Fruit fly (Drosophila melanogaster) whole organism, embryonic: ENCODE measurements around the gene Lcp65Ae.

Experiments
- CG10543 ChIP-seq: fragments of 200-800 bp; sonication (Bioruptor generic); optimal IDR thresholded peaks from 3 replicates; lab custom pipeline; 2017; ENCODE audit warnings: missing biosample characterization, mild to moderate bottlenecking, missing genetic modification characterization, moderate library complexity
- CG11247 ChIP-seq: fragments of 200-800 bp; sonication (Bioruptor generic); IDR thresholded peaks from 2 replicates; pipeline ENCODE4 v1.3.6; 2022; ENCODE audit warnings: missing biosample characterization, missing genetic modification characterization
- CG11398 ChIP-seq: fragments of 200-800 bp; sonication (Bioruptor generic); optimal IDR thresholded peaks from 2 replicates; lab custom pipeline; 2016; ENCODE audit warnings: missing biosample characterization, missing genetic modification characterization
- CG12155 ChIP-seq: fragments of 200-800 bp; sonication (Bioruptor generic); optimal IDR thresholded peaks from 3 replicates; lab custom pipeline; 2016; ENCODE audit warnings: missing biosample characterization, missing genetic modification characterization
- CG12219 ChIP-seq: fragments of 200-800 bp; sonication (Bioruptor generic); optimal IDR thresholded peaks from 3 replicates; lab custom pipeline; 2018; ENCODE audit warnings: missing biosample characterization, mild to moderate bottlenecking, missing genetic modification characterization
- CG13775 ChIP-seq: fragments of 200-800 bp; sonication (Bioruptor generic); optimal IDR thresholded peaks from 3 replicates; lab custom pipeline; 2017; ENCODE audit warnings: missing biosample characterization, mild to moderate bottlenecking, missing genetic modification characterization
- CG15696 ChIP-seq: fragments of 200-800 bp; sonication (Bioruptor generic); optimal IDR thresholded peaks from 2 replicates; lab custom pipeline; 2019; ENCODE audit warnings: missing biosample characterization, mild to moderate bottlenecking, missing genetic modification characterization, moderate library complexity
- CG18262 ChIP-seq: fragments of 200-800 bp; optimal IDR thresholded peaks from 3 replicates; lab custom pipeline; 2019; ENCODE audit warnings: missing biosample characterization, mild to moderate bottlenecking, missing genetic modification characterization, moderate library complexity
- CG2202 ChIP-seq: fragments of 200-800 bp; sonication (Bioruptor generic); optimal IDR thresholded peaks from 2 replicates; lab custom pipeline; 2018; ENCODE audit warnings: missing biosample characterization, mild to moderate bottlenecking, missing genetic modification characterization
- CG31388 ChIP-seq: fragments of 200-800 bp; sonication (Bioruptor generic); optimal IDR thresholded peaks from 2 replicates; lab custom pipeline; 2016; ENCODE audit warnings: missing biosample characterization, missing genetic modification characterization
- CG34376 ChIP-seq: fragments of 200-800 bp; sonication (Bioruptor generic); optimal IDR thresholded peaks from 2 replicates; lab custom pipeline; 2018; ENCODE audit warnings: missing biosample characterization, mild to moderate bottlenecking, missing genetic modification characterization
- CG3726 ChIP-seq: fragments of 200-800 bp; sonication (Bioruptor generic); IDR thresholded peaks from 3 replicates; pipeline ENCODE4, ENCODE4 v1.3.6; 2022; ENCODE audit warnings: missing biosample characterization, missing genetic modification characterization
- CG4328 ChIP-seq: fragments of 200-800 bp; sonication (Bioruptor generic); optimal IDR thresholded peaks from 3 replicates; lab custom pipeline; 2017; ENCODE audit warnings: missing biosample characterization, missing genetic modification reagents, missing genetic modification characterization
- CG9437 ChIP-seq: fragments of 200-800 bp; sonication (Bioruptor generic); optimal IDR thresholded peaks from 2 replicates; lab custom pipeline; 2018; ENCODE audit warnings: missing biosample characterization, mild to moderate bottlenecking, missing genetic modification characterization
- Dbx ChIP-seq: fragments of 200-800 bp; sonication (Bioruptor generic); IDR thresholded peaks from 3 replicates; pipeline ENCODE4 v1.3.6; 2022; ENCODE audit warnings: missing biosample characterization, missing genetic modification characterization
- Fer3 ChIP-seq: fragments of 200-800 bp; sonication (Bioruptor generic); optimal IDR thresholded peaks from 2 replicates; lab custom pipeline; 2018; ENCODE audit warnings: missing biosample characterization, mild to moderate bottlenecking, missing genetic modification characterization, moderate library complexity
- Hand ChIP-seq: fragments of 200-800 bp; sonication (Bioruptor generic); optimal IDR thresholded peaks from 2 replicates; lab custom pipeline; 2017; ENCODE audit warnings: mild to moderate bottlenecking, missing biosample characterization, missing genetic modification reagents, missing genetic modification characterization
- Hmr ChIP-seq: fragments of 200-800 bp; sonication (Bioruptor generic); optimal IDR thresholded peaks from 3 replicates; lab custom pipeline; 2017; ENCODE audit warnings: mild to moderate bottlenecking, missing biosample characterization, missing genetic modification reagents, missing genetic modification characterization
- Hr51 ChIP-seq, 2 experiments: fragments of 200-800 bp; sonication (Bioruptor generic); optimal IDR thresholded peaks; 2 replicates in 1 of 2; 3 replicates in 1 of 2; lab custom pipeline; 2016 to 2018; ENCODE audit warnings: missing biosample characterization in 2 of 2, missing genetic modification characterization in 2 of 2, mild to moderate bottlenecking in 1 of 2, moderate library complexity in 1 of 2
- Jarid2 ChIP-seq: fragments of 200-800 bp; sonication (Bioruptor generic); optimal IDR thresholded peaks from 3 replicates; lab custom pipeline; 2017; ENCODE audit warnings: mild to moderate bottlenecking, missing biosample characterization, missing genetic modification reagents, missing genetic modification characterization
- MESR4 ChIP-seq: fragments of 200-800 bp; sonication (Bioruptor generic); optimal IDR thresholded peaks from 2 replicates; lab custom pipeline; 2018; ENCODE audit warnings: missing biosample characterization, mild to moderate bottlenecking, missing genetic modification characterization, moderate library complexity
- Mad ChIP-seq: fragments of 200-800 bp; sonication (Bioruptor generic); optimal IDR thresholded peaks from 2 replicates; lab custom pipeline; 2016; ENCODE audit warnings: missing biosample characterization, missing genetic modification characterization
- Med ChIP-seq: fragments of 200-800 bp; sonication (Bioruptor generic); peaks from one replicate; lab custom pipeline; 2016; ENCODE audit warnings: missing biosample characterization, missing genetic modification characterization, mild to moderate bottlenecking, inconsistent platforms, moderate library complexity
- Oaz ChIP-seq: fragments of 200-800 bp; sonication (Bioruptor generic); IDR thresholded peaks from 2 replicates; pipeline ENCODE4 v1.3.6; 2022; ENCODE audit warnings: missing biosample characterization, missing genetic modification characterization
- Pdp1 ChIP-seq, 2 experiments: fragments of 200-800 bp; sonication (Bioruptor generic); optimal IDR thresholded peaks; 3 replicates each; lab custom pipeline; 2016; ENCODE audit warnings: missing biosample characterization in 2 of 2, missing genetic modification characterization in 2 of 2, mild to moderate bottlenecking in 1 of 2, moderate library complexity in 1 of 2
- Six4 ChIP-seq: fragments of 200-800 bp; sonication (Bioruptor generic); optimal IDR thresholded peaks from 2 replicates; lab custom pipeline; 2016; ENCODE audit warnings: missing biosample characterization, missing genetic modification characterization
- amos ChIP-seq: fragments of 200-800 bp; sonication (Bioruptor generic); IDR thresholded peaks from 2 replicates; pipeline ENCODE4 v1.3.6; 2022; ENCODE audit warnings: missing biosample characterization, missing genetic modification characterization; ENCODE audit not compliant: partially characterized antibody
- bbx ChIP-seq: fragments of 200-800 bp; sonication (Bioruptor generic); IDR thresholded peaks from 2 replicates; pipeline ENCODE4 v1.3.6; 2022; ENCODE audit warnings: missing biosample characterization, missing genetic modification characterization; ENCODE audit not compliant: partially characterized antibody
- caup ChIP-seq: fragments of 200-800 bp; sonication (Bioruptor generic); optimal IDR thresholded peaks from 3 replicates; lab custom pipeline; 2017; ENCODE audit warnings: missing biosample characterization, mild to moderate bottlenecking, missing genetic modification characterization, moderate library complexity; ENCODE audit not compliant: severe bottlenecking
- cwo ChIP-seq: fragments of 200-800 bp; sonication (Bioruptor generic); optimal IDR thresholded peaks from 3 replicates; lab custom pipeline; 2017; ENCODE audit warnings: missing biosample characterization, missing genetic modification characterization, mild to moderate bottlenecking, moderate library complexity, missing genetic modification reagents
- dan ChIP-seq: fragments of 200-800 bp; sonication (Bioruptor generic); IDR thresholded peaks from 2 replicates; pipeline ENCODE4 v1.3.6; 2022; ENCODE audit warnings: missing biosample characterization, missing genetic modification characterization
- dmrt11E ChIP-seq: fragments of 200-800 bp; sonication (Bioruptor generic); optimal IDR thresholded peaks from 3 replicates; lab custom pipeline; 2018; ENCODE audit warnings: missing biosample characterization, mild to moderate bottlenecking, missing genetic modification characterization, moderate library complexity
- gem ChIP-seq: fragments of 200-800 bp; sonication (Bioruptor generic); optimal IDR thresholded peaks from 2 replicates; lab custom pipeline; 2019; ENCODE audit warnings: missing biosample characterization, mild to moderate bottlenecking, missing genetic modification characterization, moderate library complexity
- gt ChIP-seq: fragments of 200-800 bp; sonication (Bioruptor generic); IDR thresholded peaks from 2 replicates; pipeline ENCODE4 v1.3.6; 2022; ENCODE audit warnings: missing biosample characterization, missing genetic modification characterization
- ham ChIP-seq: fragments of 200-800 bp; sonication (Bioruptor generic); IDR thresholded peaks from 2 replicates; pipeline ENCODE4 v1.3.6; 2022; ENCODE audit warnings: missing biosample characterization, missing genetic modification characterization
- jing ChIP-seq: fragments of 200-800 bp; sonication (Bioruptor generic); optimal IDR thresholded peaks from 2 replicates; lab custom pipeline; 2018; ENCODE audit warnings: missing biosample characterization, mild to moderate bottlenecking, missing genetic modification characterization
- lmd ChIP-seq: fragments of 200-800 bp; sonication (Bioruptor generic); IDR thresholded peaks from 2 replicates; pipeline ENCODE4 v1.3.6; 2022; ENCODE audit warnings: missing biosample characterization, missing genetic modification characterization
- odd ChIP-seq: fragments of 200-800 bp; sonication (Bioruptor generic); optimal IDR thresholded peaks from 2 replicates; lab custom pipeline; 2017; ENCODE audit warnings: missing biosample characterization, mild to moderate bottlenecking, missing genetic modification characterization
- pho ChIP-seq: fragments of 200-800 bp; sonication (Bioruptor generic); optimal IDR thresholded peaks from 2 replicates; lab custom pipeline; 2016; ENCODE audit warnings: missing biosample characterization, missing genetic modification characterization
- phol ChIP-seq: fragments of 200-800 bp; sonication (Bioruptor generic); optimal IDR thresholded peaks from 3 replicates; lab custom pipeline; 2018; ENCODE audit warnings: missing biosample characterization, mild to moderate bottlenecking, missing genetic modification characterization, moderate library complexity
- pnt ChIP-seq: fragments of 200-800 bp; sonication (Bioruptor generic); optimal IDR thresholded peaks from 3 replicates; lab custom pipeline; 2016; ENCODE audit warnings: missing biosample characterization, missing genetic modification characterization
- prd ChIP-seq, 3 experiments: fragments of >200 bp in 2 of 3; fragments of 200-800 bp in 1 of 3; sonication (Bioruptor generic) in 1 of 3; optimal IDR thresholded peaks in 2 of 3; IDR thresholded peaks in 1 of 3; 2 replicates in 2 of 3; 3 replicates in 1 of 3; pipeline versions ENCODE4 v1.3.6 to Lab custom; 2017 to 2022; ENCODE audit warnings: missing biosample characterization in 1 of 3, missing genetic modification characterization in 1 of 3
- repo ChIP-seq: fragments of 200-800 bp; sonication (Bioruptor generic); optimal IDR thresholded peaks from 2 replicates; lab custom pipeline; 2016; ENCODE audit warnings: missing biosample characterization, missing genetic modification characterization
- rib ChIP-seq: fragments of 200-800 bp; sonication (Bioruptor generic); IDR thresholded peaks from 2 replicates; pipeline ENCODE4 v1.3.6; 2022; ENCODE audit warnings: missing biosample characterization, missing genetic modification characterization
- tna ChIP-seq: fragments of 200-800 bp; sonication (Bioruptor generic); IDR thresholded peaks from 2 replicates; pipeline ENCODE4 v1.3.6; 2022; ENCODE audit warnings: missing biosample characterization, missing genetic modification characterization; ENCODE audit not compliant: partially characterized antibody
- toy ChIP-seq: fragments of 200-800 bp; sonication (Bioruptor generic); IDR thresholded peaks from 2 replicates; pipeline ENCODE4 v1.3.6; 2022; ENCODE audit warnings: missing biosample characterization, missing genetic modification characterization
- unpg ChIP-seq: fragments of 200-800 bp; sonication (Bioruptor generic); optimal IDR thresholded peaks from 3 replicates; lab custom pipeline; 2018; ENCODE audit warnings: missing biosample characterization, mild to moderate bottlenecking, missing genetic modification characterization, moderate library complexity
- vnd ChIP-seq: fragments of 200-800 bp; sonication (Bioruptor generic); IDR thresholded peaks from 3 replicates; pipeline ENCODE4 v1.3.6; 2022; ENCODE audit warnings: missing biosample characterization, missing genetic modification characterization; ENCODE audit not compliant: partially characterized antibody

The Lcp65Ae gene

dm6 chr3L:6184884-6185438, 47.0 kb upstream of the Lcp65Ae start, which contains the start of the genes D19B and CG43293 (continued):
- TF ChIP-seq Hr51 (GFP tag; optimal IDR thresholded peaks at IDR 0.05; lab: Kevin White, UChicago) (peak; percentile 85 to 86), ham (GFP tag; lab: Robert Waterston, UW) (peak; percentile 72; the same call in 1 of the 2 replicates), Fer3 (tag; lab: Kevin White, UChicago) (peak; percentile 89), odd (no peak), phol (tag; lab: Kevin White, UChicago) (peak; percentile 81), Pdp1 (GFP tag; optimal IDR thresholded peaks at IDR 0.05; lab: Kevin White, UChicago) (peak; percentile 82 to 87), Hand (GFP tag; lab: Kevin White, UChicago) (peak; percentile 62), jing (GFP tag; lab: Kevin White, UChicago) (no peak), vnd (GFP tag; lab: Robert Waterston, UW) (0 out of 3 replicates have a peak, but pooled peaks have one; percentile 34), unpg (GFP tag; lab: Kevin White, UChicago) (peak; percentile 88), toy (GFP tag; lab: Robert Waterston, UW) (0 out of 2 replicates have a peak, but pooled peaks have one; percentile 54), dan (GFP tag; lab: Robert Waterston, UW) (no peak), dmrt11E (tag; lab: Kevin White, UChicago) (peak; percentile 78), CG4328 (GFP tag; lab: Kevin White, UChicago) (peak; percentile 76), CG31388 (GFP tag; lab: Kevin White, UChicago) (peak; percentile 66), CG10543 (peak; percentile 78), CG15696 (tag; lab: Kevin White, UChicago) (peak; percentile 58), Dbx (GFP tag; lab: Robert Waterston, UW) (peak; percentile 90), CG11247 (GFP tag; lab: Robert Waterston, UW) (peak; percentile 95), MESR4 (GFP tag; lab: Kevin White, UChicago) (peak; percentile 92), tna (GFP tag; lab: Robert Waterston, UW) (peak; percentile 59; the same call in 1 of the 2 replicates), Jarid2 (peak; percentile 70), CG11398 (GFP tag; lab: Kevin White, UChicago) (peak; percentile 64), CG13775 (peak; percentile 89), Hmr (GFP tag; lab: Kevin White, UChicago) (peak; percentile 90), pho (GFP tag; lab: Kevin White, UChicago) (peak; percentile 85), Med (GFP tag; lab: Kevin White, UChicago) (peak; percentile 99), gt (GFP tag; lab: Robert Waterston, UW) (no peak), CG3726 (GFP tag; lab: Robert Waterston, UW) (peak; percentile 87), CG34376 (GFP tag; lab: Kevin White, UChicago) (peak; percentile 69), prd (optimal IDR thresholded peaks at IDR 0.05; lab: Kevin White, UChicago) (no peak), prd (GFP tag; IDR thresholded peaks at IDR 0.05; lab: Robert Waterston, UW) (peak; percentile 94), gem (tag; lab: Kevin White, UChicago) (peak; percentile 90), lmd (GFP tag; lab: Robert Waterston, UW) (peak; percentile 93), Six4 (peak; percentile 90), Mad (GFP tag; lab: Kevin White, UChicago) (peak; percentile 87), cwo (GFP tag; lab: Kevin White, UChicago) (peak; percentile 81), CG2202 (tag; lab: Kevin White, UChicago) (peak; percentile 75), rib (GFP tag; lab: Robert Waterston, UW) (peak; percentile 92), pnt (GFP tag; lab: Kevin White, UChicago) (peak; percentile 83), repo (GFP tag; lab: Kevin White, UChicago) (peak; percentile 79), amos (GFP tag; lab: Robert Waterston, UW) (peak; percentile 55; the same call in 1 of the 2 replicates), CG12219 (GFP tag; lab: Kevin White, UChicago) (peak; percentile 84), caup (GFP tag; lab: Kevin White, UChicago) (peak; percentile 88), Oaz (peak; percentile 66), CG12155 (peak; percentile 100), CG9437 (GFP tag; lab: Kevin White, UChicago) (peak; percentile 63), CG18262 (tag; lab: Kevin White, UChicago) (peak; percentile 85), bbx (GFP tag; lab: Robert Waterston, UW) (peak; percentile 77)
